Worm (Caenorhabditis elegans): ENCODE measurements around the gene C32D5.12.
A peak's percentile ranks its signal among the peaks of the same experiment; 100 is the strongest.

The C32D5.12 gene

DNA sequence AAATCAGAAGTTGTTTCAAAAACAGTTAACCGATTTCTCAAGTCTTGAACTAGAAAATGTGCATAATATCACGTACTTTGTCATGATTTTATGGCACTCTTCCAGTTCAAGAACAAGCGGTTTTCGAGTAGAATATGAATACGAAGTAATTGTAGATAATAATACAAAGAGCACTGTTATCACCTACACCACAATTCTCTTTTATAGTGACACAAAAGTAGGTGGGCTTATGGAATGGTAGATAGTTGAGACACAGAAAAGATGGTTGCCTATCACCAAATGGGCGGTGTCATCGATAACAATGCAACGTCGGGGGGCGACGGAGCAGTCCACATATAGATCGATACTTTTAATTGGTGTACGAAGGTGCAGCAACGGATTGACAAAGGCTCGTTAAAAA lies 30.1 kb downstream of the C32D5.12 start:
- TF ChIP-seq mdl-1 (tag; optimal IDR thresholded peaks at IDR 0.05) = no peak
- TF ChIP-seq elt-1 (tag; optimal IDR thresholded peaks at IDR 0.05) = no peak
- TF ChIP-seq pqm-1 (tag; optimal IDR thresholded peaks at IDR 0.05) = peak; percentile 96
- no peak for TF ChIP-seq ceh-9 (tag; optimal IDR thresholded peaks at IDR 0.05)
- peak; percentile 81 for TF ChIP-seq jun-1 (tag; optimal IDR thresholded peaks at IDR 0.05)
- TF ChIP-seq fkh-10 (GFP tag; optimal IDR thresholded peaks at IDR 0.05) = no peak
- no peak for TF ChIP-seq lsy-12 (tag; optimal IDR thresholded peaks at IDR 0.05)
- TF ChIP-seq nhr-77 (tag; optimal IDR thresholded peaks at IDR 0.05) = no peak
- TF ChIP-seq pha-4 (tag; optimal IDR thresholded peaks at IDR 0.05) = peak; percentile 61
- peak; percentile 8 for TF ChIP-seq nfya-1 (tag; optimal IDR thresholded peaks at IDR 0.05; ENCODE audit: insufficient read depth)
- TF ChIP-seq lin-39 (tag; optimal IDR thresholded peaks at IDR 0.05) = no peak
- TF ChIP-seq elt-2 (tag; optimal IDR thresholded peaks at IDR 0.05) = peak; percentile 99
- TF ChIP-seq nhr-28 (tag; optimal IDR thresholded peaks at IDR 0.05) = no peak
- TF ChIP-seq ZK546.5 (tag; optimal IDR thresholded peaks at IDR 0.05) = no peak
- no peak for TF ChIP-seq lin-15B (tag; optimal IDR thresholded peaks at IDR 0.05)
- no peak for TF ChIP-seq fkh-2 (tag; optimal IDR thresholded peaks at IDR 0.05)

DNA sequence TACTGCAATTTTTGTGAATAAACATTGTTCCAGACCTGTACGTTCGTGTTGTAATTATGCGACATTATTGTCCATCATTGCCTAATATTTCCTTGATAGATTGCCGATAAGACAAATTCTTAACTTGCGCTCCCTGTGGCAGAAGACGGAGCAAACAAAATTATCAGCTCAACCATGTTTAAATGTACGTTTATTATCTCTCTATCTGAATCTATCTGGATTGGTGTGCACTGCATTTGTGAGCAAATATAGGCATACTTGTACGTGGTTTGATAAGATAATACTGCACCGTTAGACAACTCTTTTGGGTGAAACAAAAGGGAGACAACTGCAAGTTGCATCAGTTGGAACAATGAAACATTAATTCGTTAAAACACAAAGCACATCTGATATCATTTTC lies 31.5 kb downstream of the C32D5.12 start:
- TF ChIP-seq pha-4 (tag; optimal IDR thresholded peaks at IDR 0.05) (peak; percentile 41), R02D3.7 (tag; optimal IDR thresholded peaks at IDR 0.05) (no peak), pqm-1 (tag; optimal IDR thresholded peaks at IDR 0.05) (peak; percentile 98), nfya-1 (tag; optimal IDR thresholded peaks at IDR 0.05; ENCODE audit: insufficient read depth) (peak; percentile 4), skn-1 (tag; optimal IDR thresholded peaks at IDR 0.05) (peak; percentile 39), tbx-2 (tag; optimal IDR thresholded peaks at IDR 0.05) (no peak), elt-2 (tag; optimal IDR thresholded peaks at IDR 0.05) (peak; percentile 99), jun-1 (tag; optimal IDR thresholded peaks at IDR 0.05) (peak; percentile 70)

- TF ChIP-seq daf-12 (tag; optimal IDR thresholded peaks at IDR 0.05) (no peak), nhr-12 (tag; optimal IDR thresholded peaks at IDR 0.05) (no peak), elt-2 (tag; optimal IDR thresholded peaks at IDR 0.05) (peak; percentile 30), nhr-23 (tag; optimal IDR thresholded peaks at IDR 0.05) (peak; percentile 18), fkh-10 (GFP tag; optimal IDR thresholded peaks at IDR 0.05) (no peak)
Observed at ce11 chrII:6324086-6324485, 34.7 kb downstream of the C32D5.12 start, which contains the start of gene sma-6. TSS of gene sma-6 (plus strand) at chrII:6324484.

- TF ChIP-seq nhr-43 (tag; optimal IDR thresholded peaks at IDR 0.05; ENCODE audit: poor library complexity, severe bottlenecking) (no peak), unc-62 (GFP tag; optimal IDR thresholded peaks at IDR 0.05) (no peak), elt-3 (tag; optimal IDR thresholded peaks at IDR 0.05) (no peak), ceh-16 (tag; optimal IDR thresholded peaks at IDR 0.05) (no peak), eor-1 (tag; optimal IDR thresholded peaks at IDR 0.05) (no peak), nhr-237 (tag; optimal IDR thresholded peaks at IDR 0.05) (no peak), skn-1 (tag; optimal IDR thresholded peaks at IDR 0.05) (no peak), nfya-1 (tag; optimal IDR thresholded peaks at IDR 0.05; ENCODE audit: insufficient read depth) (no peak), lin-15B (tag; optimal IDR thresholded peaks at IDR 0.05) (no peak), ztf-4 (tag; optimal IDR thresholded peaks at IDR 0.05) (no peak)
Observed at ce11 chrII:6322979-6323378, 35.8 kb downstream of the C32D5.12 start, which contains the start of gene C32D5.4. TSS of gene C32D5.4 (minus strand) at chrII:6323079.

ce11 chrII:6322081-6322480 lies 36.7 kb downstream of the C32D5.12 start:
- TF ChIP-seq elt-1 (tag; optimal IDR thresholded peaks at IDR 0.05) (no peak), ceh-82 (tag; optimal IDR thresholded peaks at IDR 0.05) (no peak), mml-1 (tag; optimal IDR thresholded peaks at IDR 0.05) (no peak), nfya-1 (tag; optimal IDR thresholded peaks at IDR 0.05; ENCODE audit: insufficient read depth) (no peak), nhr-28 (tag; optimal IDR thresholded peaks at IDR 0.05) (no peak), hmg-11 (tag; optimal IDR thresholded peaks at IDR 0.05) (no peak), snpc-4 (tag; optimal IDR thresholded peaks at IDR 0.05) (no peak), elt-3 (tag; optimal IDR thresholded peaks at IDR 0.05) (no peak), nhr-25 (tag; optimal IDR thresholded peaks at IDR 0.05) (no peak), tbx-2 (tag; optimal IDR thresholded peaks at IDR 0.05) (no peak)

Measured in whole organism, L3 larva.